Fruit fly (Drosophila melanogaster) whole organism, embryonic: ENCODE results near the gene CG46308.

Experiments
- Asciz ChIP-seq: fragments of 200-800 bp; sonication (Bioruptor generic); optimal IDR thresholded peaks from 2 replicates; lab custom pipeline; 2017; ENCODE audit warnings: missing biosample characterization, mild to moderate bottlenecking, missing genetic modification characterization, missing genetic modification reagents
- Atf3 ChIP-seq: fragments of 200-800 bp; sonication (Bioruptor generic); optimal IDR thresholded peaks from 3 replicates; lab custom pipeline; 2016; ENCODE audit warnings: missing biosample characterization, missing genetic modification characterization
- BEAF-32 ChIP-seq: fragments of 200-800 bp; sonication (Bioruptor generic); optimal IDR thresholded peaks from 3 replicates; lab custom pipeline; 2017; ENCODE audit warnings: missing biosample characterization, missing genetic modification characterization, mild to moderate bottlenecking, moderate library complexity, missing genetic modification reagents
- Bgb ChIP-seq: fragments of 200-800 bp; sonication (Bioruptor generic); IDR thresholded peaks from 2 replicates; pipeline ENCODE4 v1.3.6; 2022; ENCODE audit warnings: missing biosample characterization, missing genetic modification characterization; ENCODE audit not compliant: partially characterized antibody
- C15 ChIP-seq: fragments of 200-800 bp; sonication (Bioruptor generic); IDR thresholded peaks from 3 replicates; pipeline ENCODE4 v1.3.6; 2022; ENCODE audit warnings: missing biosample characterization, missing genetic modification characterization
- CG10274 ChIP-seq: fragments of 200-800 bp; sonication (Bioruptor generic); optimal IDR thresholded peaks from 3 replicates; lab custom pipeline; 2017; ENCODE audit warnings: missing biosample characterization, mild to moderate bottlenecking, missing genetic modification characterization
- CG11504 ChIP-seq: fragments of 200-800 bp; sonication (Bioruptor generic); optimal IDR thresholded peaks from 3 replicates; lab custom pipeline; 2019; ENCODE audit warnings: missing biosample characterization, mild to moderate bottlenecking, missing genetic modification characterization, moderate library complexity
- CG11696 ChIP-seq: fragments of 200-800 bp; sonication (Bioruptor generic); IDR thresholded peaks from 2 replicates; pipeline ENCODE4 v1.3.6; 2022; ENCODE audit warnings: missing biosample characterization, missing genetic modification characterization
- CG12071 ChIP-seq: fragments of 200-800 bp; sonication (Bioruptor generic); optimal IDR thresholded peaks from 3 replicates; lab custom pipeline; 2018; ENCODE audit warnings: missing biosample characterization, mild to moderate bottlenecking, missing genetic modification characterization
- CG12391 ChIP-seq: fragments of 200-800 bp; sonication (Bioruptor generic); optimal IDR thresholded peaks from 3 replicates; lab custom pipeline; 2018; ENCODE audit warnings: missing biosample characterization, mild to moderate bottlenecking, missing genetic modification characterization, moderate library complexity
- CG12659 ChIP-seq: fragments of 200-800 bp; sonication (Bioruptor generic); optimal IDR thresholded peaks from 3 replicates; lab custom pipeline; 2017; ENCODE audit warnings: mild to moderate bottlenecking, missing biosample characterization, missing genetic modification reagents, missing genetic modification characterization
- CG14860 ChIP-seq: fragments of 200-800 bp; sonication (Bioruptor generic); IDR thresholded peaks from 3 replicates; pipeline ENCODE4 v1.3.6; 2022; ENCODE audit warnings: missing biosample characterization, missing genetic modification characterization; ENCODE audit not compliant: partially characterized antibody
- CG1603 ChIP-seq: fragments of 200-800 bp; sonication (Bioruptor generic); optimal IDR thresholded peaks from 2 replicates; lab custom pipeline; 2019; ENCODE audit warnings: missing biosample characterization, mild to moderate bottlenecking, missing genetic modification characterization, moderate library complexity
- CG17359 ChIP-seq: fragments of 200-800 bp; sonication (Bioruptor generic); optimal IDR thresholded peaks from 3 replicates; lab custom pipeline; 2018; ENCODE audit warnings: missing biosample characterization, mild to moderate bottlenecking, missing genetic modification characterization, moderate library complexity
- CG17385 ChIP-seq: fragments of 200-800 bp; sonication (Bioruptor generic); optimal IDR thresholded peaks from 3 replicates; lab custom pipeline; 2018; ENCODE audit warnings: missing biosample characterization, mild to moderate bottlenecking, missing genetic modification characterization
- CG1792 ChIP-seq: fragments of 200-800 bp; sonication (Bioruptor generic); optimal IDR thresholded peaks from 2 replicates; lab custom pipeline; 2016; ENCODE audit warnings: missing biosample characterization, missing genetic modification characterization
- CG18619 ChIP-seq: fragments of 200-800 bp; sonication (Bioruptor generic); optimal IDR thresholded peaks from 3 replicates; lab custom pipeline; 2017; ENCODE audit warnings: missing biosample characterization, mild to moderate bottlenecking, missing genetic modification characterization
- CG2202 ChIP-seq: fragments of 200-800 bp; sonication (Bioruptor generic); optimal IDR thresholded peaks from 2 replicates; lab custom pipeline; 2018; ENCODE audit warnings: missing biosample characterization, mild to moderate bottlenecking, missing genetic modification characterization
- CG2889 ChIP-seq: fragments of 200-800 bp; sonication (Bioruptor generic); IDR thresholded peaks from 3 replicates; pipeline ENCODE4 v1.3.6; 2022; ENCODE audit warnings: missing biosample characterization, missing genetic modification characterization
- CG31365 ChIP-seq: fragments of 200-800 bp; sonication (Bioruptor generic); optimal IDR thresholded peaks from 2 replicates; lab custom pipeline; 2018; ENCODE audit warnings: missing biosample characterization, mild to moderate bottlenecking, missing genetic modification characterization
- CG34224 ChIP-seq: fragments of 200-800 bp; sonication (Bioruptor generic); IDR thresholded peaks from 3 replicates; pipeline ENCODE4 v1.3.6; 2022; ENCODE audit warnings: missing biosample characterization, missing genetic modification characterization; ENCODE audit not compliant: partially characterized antibody
- CG34422 ChIP-seq: fragments of 200-800 bp; sonication (Bioruptor generic); IDR thresholded peaks from 3 replicates; pipeline ENCODE4 v1.3.6; 2022; ENCODE audit warnings: missing biosample characterization, missing genetic modification characterization
- CG3847 ChIP-seq: fragments of 200-800 bp; sonication (Bioruptor generic); IDR thresholded peaks from 2 replicates; pipeline ENCODE4 v1.3.6; 2022; ENCODE audit warnings: missing biosample characterization, missing genetic modification characterization
- CG42726 ChIP-seq: fragments of 200-800 bp; sonication (Bioruptor generic); IDR thresholded peaks from 2 replicates; pipeline ENCODE4 v1.3.6; 2022; ENCODE audit warnings: missing biosample characterization, missing genetic modification characterization; ENCODE audit not compliant: partially characterized antibody
- CG4730 ChIP-seq: fragments of 200-800 bp; sonication (Bioruptor generic); IDR thresholded peaks from 2 replicates; pipeline ENCODE4 v1.3.6; 2022; ENCODE audit warnings: missing biosample characterization, missing genetic modification characterization
- CG8478 ChIP-seq: fragments of >200 bp; optimal IDR thresholded peaks from 2 replicates; lab custom pipeline; 2018
- CG9609 ChIP-seq: fragments of 200-800 bp; sonication (Bioruptor generic); optimal IDR thresholded peaks from 3 replicates; lab custom pipeline; 2016; ENCODE audit warnings: missing biosample characterization, missing genetic modification characterization
- CG9932 ChIP-seq: fragments of 200-800 bp; sonication (Bioruptor generic); IDR thresholded peaks from 2 replicates; pipeline ENCODE4 v1.3.6; 2022; ENCODE audit warnings: missing biosample characterization, missing genetic modification characterization
- Dfd ChIP-seq, 2 experiments: fragments of >200 bp; optimal IDR thresholded peaks; 2 replicates each; lab custom pipeline; 2017; ENCODE audit warnings: missing biosample characterization in 2 of 2, missing genetic modification characterization in 2 of 2
- Dip3 ChIP-seq: fragments of 200-800 bp; sonication (Bioruptor generic); optimal IDR thresholded peaks from 3 replicates; lab custom pipeline; 2016; ENCODE audit warnings: missing biosample characterization, missing genetic modification characterization
- H15 ChIP-seq: fragments of 200-800 bp; sonication (Bioruptor generic); IDR thresholded peaks from 3 replicates; pipeline ENCODE4 v1.3.6; 2022; ENCODE audit warnings: missing biosample characterization, missing genetic modification characterization
- H2.0 ChIP-seq: fragments of 200-800 bp; sonication (Bioruptor generic); IDR thresholded peaks from 2 replicates; pipeline ENCODE4 v1.3.6; 2022; ENCODE audit warnings: missing biosample characterization, missing genetic modification characterization
- Mrtf ChIP-seq: fragments of 200-800 bp; sonication (Bioruptor generic); IDR thresholded peaks from 3 replicates; pipeline ENCODE4 v1.3.6; 2022; ENCODE audit warnings: missing biosample characterization, missing genetic modification characterization
- Neu2 ChIP-seq: fragments of 200-800 bp; sonication (Bioruptor generic); optimal IDR thresholded peaks from 3 replicates; lab custom pipeline; 2016; ENCODE audit warnings: missing biosample characterization, missing genetic modification characterization, borderline replicate concordance
- PHDP ChIP-seq: fragments of 200-800 bp; sonication (Bioruptor generic); optimal IDR thresholded peaks from 3 replicates; lab custom pipeline; 2018; ENCODE audit warnings: missing biosample characterization, mild to moderate bottlenecking, missing genetic modification characterization, moderate library complexity
- Sox102F ChIP-seq: fragments of 200-800 bp; sonication (Bioruptor generic); optimal IDR thresholded peaks from 2 replicates; lab custom pipeline; 2018; ENCODE audit warnings: missing biosample characterization, mild to moderate bottlenecking, missing genetic modification characterization, moderate library complexity
- aop ChIP-seq: fragments of 200-800 bp; sonication (Bioruptor generic); IDR thresholded peaks from 2 replicates; pipeline ENCODE4 v1.3.6; 2022; ENCODE audit warnings: missing biosample characterization, missing genetic modification characterization
- chn ChIP-seq: fragments of 200-800 bp; sonication (Bioruptor generic); optimal IDR thresholded peaks from 2 replicates; lab custom pipeline; 2016; ENCODE audit warnings: missing biosample characterization, missing genetic modification characterization
- cwo ChIP-seq: fragments of 200-800 bp; sonication (Bioruptor generic); optimal IDR thresholded peaks from 3 replicates; lab custom pipeline; 2017; ENCODE audit warnings: missing biosample characterization, missing genetic modification characterization, mild to moderate bottlenecking, moderate library complexity, missing genetic modification reagents
- emc ChIP-seq: fragments of 200-800 bp; sonication (Bioruptor generic); optimal IDR thresholded peaks from 2 replicates; lab custom pipeline; 2016; ENCODE audit warnings: missing biosample characterization, missing genetic modification characterization
- klu ChIP-seq: fragments of 200-800 bp; sonication (Bioruptor generic); IDR thresholded peaks from 2 replicates; pipeline ENCODE4 v1.3.6; 2022; ENCODE audit warnings: missing biosample characterization, missing genetic modification characterization
- knrl ChIP-seq: fragments of 200-800 bp; sonication (Bioruptor generic); IDR thresholded peaks from 3 replicates; pipeline ENCODE4 v1.3.6; 2022; ENCODE audit warnings: missing biosample characterization, missing genetic modification characterization; ENCODE audit not compliant: partially characterized antibody
- nau ChIP-seq: fragments of 200-800 bp; sonication (Bioruptor generic); optimal IDR thresholded peaks from 3 replicates; lab custom pipeline; 2017; ENCODE audit warnings: missing biosample characterization, mild to moderate bottlenecking, missing genetic modification characterization, missing genetic modification reagents
- org-1 ChIP-seq: fragments of 200-800 bp; sonication (Bioruptor generic); optimal IDR thresholded peaks from 2 replicates; lab custom pipeline; 2017; ENCODE audit warnings: missing biosample characterization, missing genetic modification characterization
- pfk ChIP-seq: fragments of 200-800 bp; sonication (Bioruptor generic); optimal IDR thresholded peaks from 2 replicates; lab custom pipeline; 2018; ENCODE audit warnings: missing biosample characterization, mild to moderate bottlenecking, missing genetic modification characterization, moderate library complexity
- slp2 ChIP-seq: fragments of 200-800 bp; sonication (Bioruptor generic); optimal IDR thresholded peaks from 2 replicates; lab custom pipeline; 2016; ENCODE audit warnings: missing biosample characterization, missing genetic modification characterization
- tio ChIP-seq: fragments of 200-800 bp; sonication (Bioruptor generic); optimal IDR thresholded peaks from 2 replicates; lab custom pipeline; 2017; ENCODE audit warnings: missing biosample characterization, missing genetic modification characterization, inconsistent platforms
- zfh1 ChIP-seq: fragments of 200-800 bp; sonication (Bioruptor generic); IDR thresholded peaks from 3 replicates; pipeline ENCODE4 v1.3.6; 2022; ENCODE audit warnings: missing biosample characterization, missing genetic modification characterization
- zfh2 ChIP-seq: fragments of 200-800 bp; sonication (Bioruptor generic); optimal IDR thresholded peaks from 2 replicates; lab custom pipeline; 2016; ENCODE audit warnings: missing biosample characterization, missing genetic modification characterization

The CG46308 gene

DNA sequence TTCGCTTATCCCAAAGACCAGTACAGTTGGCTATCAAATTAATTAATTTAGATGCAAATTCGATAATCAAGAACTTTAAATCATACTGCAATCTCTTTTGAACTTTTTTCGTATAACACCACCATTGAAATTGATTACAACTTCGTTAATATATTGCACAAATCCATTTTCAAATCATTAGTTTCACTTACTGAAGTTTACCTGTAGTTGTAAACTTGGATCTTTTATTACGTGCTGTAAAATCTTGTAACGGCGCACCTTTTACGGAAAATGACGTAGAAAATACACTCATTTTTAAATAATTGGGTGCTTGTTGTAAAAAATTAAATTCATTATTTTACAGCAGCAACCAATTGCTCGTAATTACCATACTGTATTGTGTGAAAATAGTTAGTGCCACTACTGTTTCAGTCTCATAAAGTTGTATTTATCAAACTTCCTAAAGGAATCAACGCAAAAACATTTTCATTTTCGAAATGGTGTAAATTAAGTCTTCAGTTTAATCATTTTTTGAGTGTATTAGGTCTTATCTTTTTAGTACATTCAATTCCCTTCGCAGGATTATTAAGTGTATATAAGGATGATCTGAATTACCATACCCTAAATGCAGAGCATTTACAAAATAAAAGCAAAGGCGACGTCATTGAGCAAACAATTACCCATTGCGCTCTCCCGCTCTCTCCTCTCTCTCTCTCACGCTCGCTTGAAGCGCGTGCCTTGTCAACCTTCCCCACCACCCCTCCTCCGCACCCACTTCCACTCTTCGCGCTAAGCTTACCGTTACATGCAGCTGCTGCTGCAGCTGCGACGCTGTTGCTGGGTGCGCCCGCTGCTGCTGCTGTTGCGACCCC, 50.8 kb downstream of the CG46308 start (continued):
- peak; percentile 22 for TF ChIP-seq Dip3
- TF ChIP-seq CG11696 (GFP tag; lab: Robert Waterston, UW) = no peak
- TF ChIP-seq CG18619 (GFP tag; lab: Kevin White, UChicago) = peak; percentile 16
- no peak for TF ChIP-seq Asciz (GFP tag; lab: Kevin White, UChicago)
- no peak for TF ChIP-seq cwo
- peak; percentile 65 for TF ChIP-seq CG11504 (tag; lab: Kevin White, UChicago)
- TF ChIP-seq tio = peak; percentile 30
- TF ChIP-seq PHDP (tag; lab: Kevin White, UChicago) = peak; percentile 44
- TF ChIP-seq CG1603 (tag; lab: Kevin White, UChicago) = peak; percentile 49
- TF ChIP-seq Dfd (GFP tag; optimal IDR thresholded peaks at IDR 0.05; lab: Kevin White, UChicago) = no peak
- TF ChIP-seq C15 (GFP tag; lab: Robert Waterston, UW) = no peak
- no peak for TF ChIP-seq pfk
- no peak for TF ChIP-seq CG10274 (GFP tag; lab: Kevin White, UChicago)
- TF ChIP-seq emc (GFP tag; lab: Kevin White, UChicago) = no peak
- TF ChIP-seq CG2202 = no peak
- no peak for TF ChIP-seq CG9609 (GFP tag; lab: Kevin White, UChicago)
- peak; percentile 37 for TF ChIP-seq CG4730 (GFP tag; lab: Robert Waterston, UW)
- 0 out of 2 replicates have a peak, but pooled peaks have one; percentile 19 for TF ChIP-seq CG42726 (GFP tag; lab: Robert Waterston, UW)
- TF ChIP-seq Atf3 = no peak
- no peak for TF ChIP-seq CG14860 (GFP tag; lab: Robert Waterston, UW)
- no peak for TF ChIP-seq nau (GFP tag; lab: Kevin White, UChicago)
- no peak for TF ChIP-seq CG34224 (GFP tag; lab: Robert Waterston, UW)
- TF ChIP-seq knrl = no peak
- TF ChIP-seq Sox102F (GFP tag; lab: Kevin White, UChicago) = peak; percentile 47
- no peak for TF ChIP-seq aop (GFP tag; lab: Robert Waterston, UW)
- TF ChIP-seq Bgb (GFP tag; lab: Robert Waterston, UW) = no peak
- TF ChIP-seq Mrtf (GFP tag; lab: Robert Waterston, UW) = no peak
- no peak for TF ChIP-seq CG1792 (GFP tag; lab: Kevin White, UChicago)
- peak; percentile 23; the same call in 1 of the 2 replicates for TF ChIP-seq H2.0 (GFP tag; lab: Robert Waterston, UW)
- TF ChIP-seq CG2889 (GFP tag; lab: Robert Waterston, UW) = peak; percentile 60; the same call in 1 of the 3 replicates
- no peak for TF ChIP-seq klu
- TF ChIP-seq CG8478 = no peak
- TF ChIP-seq org-1 (GFP tag; lab: Kevin White, UChicago) = peak; percentile 24
- no peak for TF ChIP-seq CG31365 (tag; lab: Kevin White, UChicago)
- no peak for TF ChIP-seq CG17385 (GFP tag; lab: Kevin White, UChicago)
- peak; percentile 38; the same call in 1 of the 3 replicates for TF ChIP-seq CG34422 (GFP tag; lab: Robert Waterston, UW)
- peak; percentile 40 for TF ChIP-seq CG12659 (GFP tag; lab: Kevin White, UChicago)
- peak; percentile 31; the same call in 1 of the 2 replicates for TF ChIP-seq CG3847 (GFP tag; lab: Robert Waterston, UW)
- no peak; the same call in 2 of the 3 replicates for TF ChIP-seq H15 (GFP tag; lab: Robert Waterston, UW)
- no peak for TF ChIP-seq slp2 (GFP tag; lab: Kevin White, UChicago)
- no peak for TF ChIP-seq zfh2
- TF ChIP-seq CG9932 (GFP tag; lab: Robert Waterston, UW) = no peak; the same call in none of the 2 replicates
- TF ChIP-seq zfh1 (GFP tag; lab: Robert Waterston, UW) = no peak
- TF ChIP-seq Neu2 (GFP tag; lab: Kevin White, UChicago) = no peak
- TF ChIP-seq CG17359 (tag; lab: Kevin White, UChicago) = peak; percentile 28
- TF ChIP-seq chn (GFP tag; lab: Kevin White, UChicago) = no peak
- TF ChIP-seq CG12071 (GFP tag; lab: Kevin White, UChicago) = no peak
- peak; percentile 41 for TF ChIP-seq CG12391 (tag; lab: Kevin White, UChicago)
- no peak for TF ChIP-seq BEAF-32 (GFP tag; lab: Kevin White, UChicago)
